Fruit fly (Drosophila melanogaster) whole organism, embryonic: ENCODE results near the gene CG14342.

Experiments used
- Ada2b ChIP-seq: fragments of 200-800 bp; sonication (Bioruptor generic); IDR thresholded peaks from 2 replicates; pipeline ENCODE4 v1.3.6; 2022; ENCODE audit warnings: missing biosample characterization, missing genetic modification characterization
- Atf6 ChIP-seq: fragments of 200-800 bp; sonication (Bioruptor generic); IDR thresholded peaks from 2 replicates; pipeline ENCODE4 v1.3.6; 2022; ENCODE audit warnings: missing biosample characterization, missing genetic modification characterization
- Bgb ChIP-seq: fragments of 200-800 bp; sonication (Bioruptor generic); IDR thresholded peaks from 2 replicates; pipeline ENCODE4 v1.3.6; 2022; ENCODE audit warnings: missing biosample characterization, missing genetic modification characterization; ENCODE audit not compliant: partially characterized antibody
- Bteb2 ChIP-seq: fragments of 200-800 bp; sonication (Bioruptor generic); optimal IDR thresholded peaks from 2 replicates; lab custom pipeline; 2016; ENCODE audit warnings: missing biosample characterization, missing genetic modification characterization
- C15 ChIP-seq: fragments of 200-800 bp; sonication (Bioruptor generic); IDR thresholded peaks from 3 replicates; pipeline ENCODE4 v1.3.6; 2022; ENCODE audit warnings: missing biosample characterization, missing genetic modification characterization
- CG10267 ChIP-seq: fragments of 200-800 bp; sonication (Bioruptor generic); optimal IDR thresholded peaks from 2 replicates; lab custom pipeline; 2018; ENCODE audit warnings: missing biosample characterization, mild to moderate bottlenecking, missing genetic modification characterization, moderate library complexity
- CG11247 ChIP-seq: fragments of 200-800 bp; sonication (Bioruptor generic); IDR thresholded peaks from 2 replicates; pipeline ENCODE4 v1.3.6; 2022; ENCODE audit warnings: missing biosample characterization, missing genetic modification characterization
- CG12299 ChIP-seq: fragments of 200-800 bp; sonication (Bioruptor generic); optimal IDR thresholded peaks from 2 replicates; lab custom pipeline; 2018; ENCODE audit warnings: missing biosample characterization, mild to moderate bottlenecking, missing genetic modification characterization
- CG12659 ChIP-seq: fragments of 200-800 bp; sonication (Bioruptor generic); optimal IDR thresholded peaks from 3 replicates; lab custom pipeline; 2017; ENCODE audit warnings: mild to moderate bottlenecking, missing biosample characterization, missing genetic modification reagents, missing genetic modification characterization
- CG13296 ChIP-seq: fragments of 200-800 bp; sonication (Bioruptor generic); optimal IDR thresholded peaks from 3 replicates; lab custom pipeline; 2018; ENCODE audit warnings: missing biosample characterization, mild to moderate bottlenecking, missing genetic modification characterization
- CG13624 ChIP-seq: fragments of 200-800 bp; sonication (Bioruptor generic); optimal IDR thresholded peaks from 2 replicates; lab custom pipeline; 2016; ENCODE audit warnings: missing biosample characterization, missing genetic modification characterization
- CG14050 ChIP-seq: fragments of 200-800 bp; sonication (Bioruptor generic); IDR thresholded peaks from 3 replicates; pipeline ENCODE4 v1.3.6; 2022; ENCODE audit warnings: missing biosample characterization, missing genetic modification characterization
- CG1529 ChIP-seq: fragments of 200-800 bp; sonication (Bioruptor generic); optimal IDR thresholded peaks from 3 replicates; lab custom pipeline; 2018; ENCODE audit warnings: missing biosample characterization, missing genetic modification characterization
- CG17361 ChIP-seq: fragments of 200-800 bp; sonication (Bioruptor generic); IDR thresholded peaks from 3 replicates; pipeline ENCODE4 v1.3.6; 2022; ENCODE audit warnings: missing biosample characterization, missing genetic modification characterization
- CG31388 ChIP-seq: fragments of 200-800 bp; sonication (Bioruptor generic); optimal IDR thresholded peaks from 2 replicates; lab custom pipeline; 2016; ENCODE audit warnings: missing biosample characterization, missing genetic modification characterization
- CG34422 ChIP-seq: fragments of 200-800 bp; sonication (Bioruptor generic); IDR thresholded peaks from 3 replicates; pipeline ENCODE4 v1.3.6; 2022; ENCODE audit warnings: missing biosample characterization, missing genetic modification characterization
- CG4424 ChIP-seq: fragments of 200-800 bp; sonication (Bioruptor generic); optimal IDR thresholded peaks from 3 replicates; lab custom pipeline; 2016; ENCODE audit warnings: missing biosample characterization, missing genetic modification characterization
- CG7745 ChIP-seq: fragments of 200-800 bp; sonication (Bioruptor generic); optimal IDR thresholded peaks from 2 replicates; lab custom pipeline; 2018; ENCODE audit warnings: missing biosample characterization, mild to moderate bottlenecking, missing genetic modification characterization, moderate library complexity
- CG9932 ChIP-seq: fragments of 200-800 bp; sonication (Bioruptor generic); IDR thresholded peaks from 2 replicates; pipeline ENCODE4 v1.3.6; 2022; ENCODE audit warnings: missing biosample characterization, missing genetic modification characterization
- CkIIα-i1 ChIP-seq: fragments of 200-800 bp; sonication (Bioruptor generic); IDR thresholded peaks from 2 replicates; pipeline ENCODE4 v1.3.6; 2022; ENCODE audit warnings: missing biosample characterization, missing genetic modification characterization
- D19B ChIP-seq: fragments of 200-800 bp; sonication (Bioruptor generic); optimal IDR thresholded peaks from 2 replicates; lab custom pipeline; 2017; ENCODE audit warnings: missing biosample characterization, mild to moderate bottlenecking, missing genetic modification characterization
- Dip2 ChIP-seq: fragments of 200-800 bp; sonication (Bioruptor generic); IDR thresholded peaks from 2 replicates; pipeline ENCODE4 v1.3.6; 2022; ENCODE audit warnings: missing biosample characterization, missing genetic modification characterization
- Elba2 ChIP-seq: fragments of 200-800 bp; sonication (Bioruptor generic); optimal IDR thresholded peaks from 3 replicates; lab custom pipeline; 2016; ENCODE audit warnings: missing biosample characterization, missing genetic modification characterization
- H2.0 ChIP-seq: fragments of 200-800 bp; sonication (Bioruptor generic); IDR thresholded peaks from 2 replicates; pipeline ENCODE4 v1.3.6; 2022; ENCODE audit warnings: missing biosample characterization, missing genetic modification characterization
- Kr ChIP-seq: fragments of 200-800 bp; sonication (Bioruptor generic); optimal IDR thresholded peaks from 2 replicates; lab custom pipeline; 2017; ENCODE audit warnings: missing biosample characterization, mild to moderate bottlenecking, missing genetic modification characterization
- Mad ChIP-seq: fragments of 200-800 bp; sonication (Bioruptor generic); optimal IDR thresholded peaks from 2 replicates; lab custom pipeline; 2016; ENCODE audit warnings: missing biosample characterization, missing genetic modification characterization
- Meics ChIP-seq: fragments of 200-800 bp; sonication (Bioruptor generic); optimal IDR thresholded peaks from 2 replicates; lab custom pipeline; 2017; ENCODE audit warnings: missing biosample characterization, mild to moderate bottlenecking, missing genetic modification characterization
- Nf-YC ChIP-seq: fragments of 200-800 bp; optimal IDR thresholded peaks from 3 replicates; lab custom pipeline; 2019; ENCODE audit warnings: missing biosample characterization, mild to moderate bottlenecking, missing genetic modification characterization, moderate library complexity
- Side ChIP-seq: fragments of 200-800 bp; sonication (Bioruptor generic); optimal IDR thresholded peaks from 2 replicates; lab custom pipeline; 2016; ENCODE audit warnings: missing biosample characterization, missing genetic modification characterization
- Sox102F ChIP-seq: fragments of 200-800 bp; sonication (Bioruptor generic); optimal IDR thresholded peaks from 2 replicates; lab custom pipeline; 2018; ENCODE audit warnings: missing biosample characterization, mild to moderate bottlenecking, missing genetic modification characterization, moderate library complexity
- Trl ChIP-seq, 3 experiments: fragments of >200 bp in 2 of 3; fragments of 200-800 bp in 1 of 3; sonication (Bioruptor generic) in 1 of 3; optimal IDR thresholded peaks; 2 replicates in 1 of 3; 3 replicates in 2 of 3; lab custom pipeline; 2016 to 2017; ENCODE audit warnings: missing biosample characterization in 1 of 3, missing genetic modification characterization in 1 of 3
- amos ChIP-seq: fragments of 200-800 bp; sonication (Bioruptor generic); IDR thresholded peaks from 2 replicates; pipeline ENCODE4 v1.3.6; 2022; ENCODE audit warnings: missing biosample characterization, missing genetic modification characterization; ENCODE audit not compliant: partially characterized antibody
- ato ChIP-seq: fragments of 200-800 bp; sonication (Bioruptor generic); IDR thresholded peaks from 2 replicates; pipeline ENCODE4 v1.3.6; 2022; ENCODE audit warnings: missing biosample characterization, missing genetic modification characterization; ENCODE audit not compliant: partially characterized antibody
- bcd ChIP-seq: fragments of 200-800 bp; sonication (Bioruptor generic); optimal IDR thresholded peaks from 2 replicates; lab custom pipeline; 2017; ENCODE audit warnings: missing biosample characterization, mild to moderate bottlenecking, missing genetic modification characterization
- chm ChIP-seq: fragments of 200-800 bp; sonication (Bioruptor generic); IDR thresholded peaks from 2 replicates; pipeline ENCODE4 v1.3.6; 2022; ENCODE audit warnings: missing biosample characterization, missing genetic modification characterization
- dimm ChIP-seq: fragments of 200-800 bp; sonication (Bioruptor generic); IDR thresholded peaks from 2 replicates; pipeline ENCODE4 v1.3.6; 2022; ENCODE audit warnings: missing biosample characterization, missing genetic modification characterization
- dpn ChIP-seq, 2 experiments: fragments of 200-800 bp; sonication (Bioruptor generic); optimal IDR thresholded peaks; 3 replicates each; lab custom pipeline; 2016; ENCODE audit warnings: missing biosample characterization in 2 of 2, missing genetic modification characterization in 2 of 2
- eve ChIP-seq, 2 experiments: fragments of >200 bp; optimal IDR thresholded peaks; 2 replicates each; lab custom pipeline; 2017; ENCODE audit warnings: missing biosample characterization in 2 of 2, missing genetic modification characterization in 2 of 2
- exex ChIP-seq: fragments of 200-800 bp; sonication (Bioruptor generic); optimal IDR thresholded peaks from 4 replicates; lab custom pipeline; 2018; ENCODE audit warnings: missing biosample characterization, mild to moderate bottlenecking, missing genetic modification characterization, moderate library complexity
- gem ChIP-seq: fragments of 200-800 bp; sonication (Bioruptor generic); optimal IDR thresholded peaks from 2 replicates; lab custom pipeline; 2019; ENCODE audit warnings: missing biosample characterization, mild to moderate bottlenecking, missing genetic modification characterization, moderate library complexity
- inv ChIP-seq: fragments of 200-800 bp; sonication (Bioruptor generic); IDR thresholded peaks from 2 replicates; pipeline ENCODE4 v1.3.6; 2022; ENCODE audit warnings: missing biosample characterization, missing genetic modification characterization; ENCODE audit not compliant: partially characterized antibody
- lov ChIP-seq, 2 experiments: fragments of 200-800 bp in 1 of 2; fragments of >200 bp in 1 of 2; sonication (Bioruptor generic) in 1 of 2; IDR thresholded peaks in 1 of 2; optimal IDR thresholded peaks in 1 of 2; 2 replicates in 1 of 2; 3 replicates in 1 of 2; pipeline versions ENCODE4 v1.3.6 to Lab custom; 2017 to 2022; ENCODE audit warnings: missing biosample characterization in 1 of 2, missing genetic modification characterization in 1 of 2
- pum ChIP-seq: fragments of 200-800 bp; sonication (Bioruptor generic); optimal IDR thresholded peaks from 2 replicates; lab custom pipeline; 2016; ENCODE audit warnings: missing biosample characterization, missing genetic modification characterization
- sc ChIP-seq, 3 experiments: fragments of >200 bp in 2 of 3; fragments of 200-800 bp in 1 of 3; sonication (Bioruptor generic) in 1 of 3; optimal IDR thresholded peaks; 2 replicates in 2 of 3; 3 replicates in 1 of 3; lab custom pipeline; 2017; ENCODE audit warnings: mild to moderate bottlenecking in 1 of 3, missing biosample characterization in 1 of 3, missing genetic modification characterization in 1 of 3, missing genetic modification reagents in 1 of 3
- schlank ChIP-seq: fragments of 200-800 bp; sonication (Bioruptor generic); optimal IDR thresholded peaks from 2 replicates; lab custom pipeline; 2018; ENCODE audit warnings: missing biosample characterization, mild to moderate bottlenecking, missing genetic modification characterization
- scrt ChIP-seq: fragments of 200-800 bp; sonication (Bioruptor generic); optimal IDR thresholded peaks from 2 replicates; lab custom pipeline; 2018; ENCODE audit warnings: missing biosample characterization, mild to moderate bottlenecking, missing genetic modification characterization, moderate library complexity
- sens-2 ChIP-seq: fragments of 200-800 bp; sonication (Bioruptor generic); IDR thresholded peaks from 2 replicates; pipeline ENCODE4 v1.3.6; 2022; ENCODE audit warnings: missing biosample characterization, missing genetic modification characterization
- sisA ChIP-seq: fragments of 200-800 bp; sonication (Bioruptor generic); IDR thresholded peaks from 2 replicates; pipeline ENCODE4 v1.3.6; 2022; ENCODE audit warnings: missing biosample characterization, missing genetic modification characterization
- tgo ChIP-seq: fragments of 200-800 bp; sonication (Bioruptor generic); IDR thresholded peaks from 3 replicates; pipeline ENCODE4 v1.3.6; 2022; ENCODE audit warnings: missing biosample characterization, missing genetic modification characterization

The CG14342 gene

DNA sequence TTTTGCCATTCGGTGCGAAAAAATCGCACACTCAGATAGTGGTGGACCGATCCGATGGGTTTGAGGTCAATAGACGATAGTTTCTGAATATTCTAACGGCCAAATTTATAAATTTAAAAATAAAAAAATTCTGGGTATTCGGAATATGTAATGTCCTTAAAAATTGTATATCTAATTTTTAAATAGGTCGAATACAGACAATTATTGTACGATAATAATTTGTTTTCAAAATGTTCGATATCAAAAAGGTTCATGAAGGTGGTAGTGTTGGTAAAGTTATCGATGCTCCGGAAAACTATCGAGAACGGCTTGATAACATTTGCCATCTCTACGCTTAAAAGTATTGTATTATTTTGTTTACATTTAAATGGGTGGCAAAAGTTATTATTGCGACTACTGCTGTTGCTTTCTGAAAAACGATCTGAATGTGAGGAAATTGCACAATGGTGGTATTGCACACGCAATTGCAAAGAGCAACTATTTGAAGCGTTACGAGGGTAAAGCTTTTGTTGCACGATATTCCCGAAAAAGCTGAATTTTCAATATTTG, 34.1 kb upstream of the CG14342 start, which contains the start of the genes CG31922 and Plap (continued):
- TF ChIP-seq exex (tag; lab: Kevin White, UChicago) = no peak
- no peak for TF ChIP-seq dimm (GFP tag; lab: Robert Waterston, UW)
- peak; percentile 49 for TF ChIP-seq CG13296 (GFP tag; lab: Kevin White, UChicago)
- TF ChIP-seq scrt (GFP tag; lab: Kevin White, UChicago) = no peak
- no peak for TF ChIP-seq lov (optimal IDR thresholded peaks at IDR 0.05; lab: Kevin White, UChicago)
- TF ChIP-seq lov (GFP tag; IDR thresholded peaks at IDR 0.05; lab: Robert Waterston, UW) = no peak
- TF ChIP-seq Bgb = peak; percentile 81
- TF ChIP-seq CG14050 (GFP tag; lab: Robert Waterston, UW) = no peak
- TF ChIP-seq C15 = no peak
- TF ChIP-seq Bteb2 (GFP tag; lab: Kevin White, UChicago) = peak; percentile 56
- peak; percentile 98 for TF ChIP-seq CG10267 (tag; lab: Kevin White, UChicago)
- no peak for TF ChIP-seq sisA (GFP tag; lab: Robert Waterston, UW)
- no peak for TF ChIP-seq schlank
- no peak for TF ChIP-seq Dip2 (GFP tag; lab: Robert Waterston, UW)
- TF ChIP-seq tgo (GFP tag; lab: Robert Waterston, UW) = peak; percentile 61; the same call in 1 of the 3 replicates
- TF ChIP-seq Atf6 (GFP tag; lab: Robert Waterston, UW) = peak; percentile 60; the same call in 1 of the 2 replicates
- TF ChIP-seq CG31388 (GFP tag; lab: Kevin White, UChicago) = no peak
- TF ChIP-seq Ada2b (GFP tag; lab: Robert Waterston, UW) = no peak
- no peak for TF ChIP-seq Sox102F (GFP tag; lab: Kevin White, UChicago)
- TF ChIP-seq sc (optimal IDR thresholded peaks at IDR 0.05; lab: Kevin White, UChicago) = no peak
- no peak for TF ChIP-seq sc (GFP tag; optimal IDR thresholded peaks at IDR 0.05; lab: Kevin White, UChicago)
- peak; percentile 58 for TF ChIP-seq Side (GFP tag; lab: Kevin White, UChicago)
- TF ChIP-seq Nf-YC = peak; percentile 72
- no peak for TF ChIP-seq CG11247
- TF ChIP-seq CG7745 (tag; lab: Kevin White, UChicago) = no peak
- no peak for TF ChIP-seq D19B
- no peak for TF ChIP-seq Elba2 (GFP tag; lab: Kevin White, UChicago)
- TF ChIP-seq inv (GFP tag; lab: Robert Waterston, UW) = peak; percentile 91
- no peak for TF ChIP-seq Kr (GFP tag; lab: Kevin White, UChicago)
- peak; percentile 53 for TF ChIP-seq CG12299 (tag; lab: Kevin White, UChicago)
- TF ChIP-seq CG9932 (GFP tag; lab: Robert Waterston, UW) = peak; percentile 89
- TF ChIP-seq pum (GFP tag; lab: Kevin White, UChicago) = peak; percentile 74
- TF ChIP-seq Meics = peak; percentile 58
- peak; percentile 48 for TF ChIP-seq H2.0 (GFP tag; lab: Robert Waterston, UW)
- peak; percentile 63 for TF ChIP-seq bcd (GFP tag; lab: Kevin White, UChicago)
- TF ChIP-seq ato = peak; percentile 53
- peak; percentile 77 for TF ChIP-seq CG17361
- TF ChIP-seq Trl (optimal IDR thresholded peaks at IDR 0.05; lab: Kevin White, UChicago) = no peak
- TF ChIP-seq Trl (GFP tag; optimal IDR thresholded peaks at IDR 0.05; lab: Kevin White, UChicago) = peak; percentile 45
- TF ChIP-seq CG34422 = no peak
- no peak for TF ChIP-seq CG1529 (GFP tag; lab: Kevin White, UChicago)
- peak; percentile 71 to 79 for TF ChIP-seq dpn (GFP tag; optimal IDR thresholded peaks at IDR 0.05; lab: Kevin White, UChicago)
- TF ChIP-seq amos (GFP tag; lab: Robert Waterston, UW) = peak; percentile 82; the same call in 1 of the 2 replicates
- TF ChIP-seq CG4424 (GFP tag; lab: Kevin White, UChicago) = peak; percentile 77
- peak; percentile 70 for TF ChIP-seq Mad (GFP tag; lab: Kevin White, UChicago)
- peak; percentile 82 for TF ChIP-seq CG12659
- TF ChIP-seq CkIIα-i1 = no peak
- TF ChIP-seq CG13624 (GFP tag; lab: Kevin White, UChicago) = peak; percentile 81
- no peak for TF ChIP-seq gem (tag; lab: Kevin White, UChicago)
- TF ChIP-seq sens-2 (GFP tag; lab: Robert Waterston, UW) = no peak
- TF ChIP-seq chm = no peak
- no peak for TF ChIP-seq eve (GFP tag; optimal IDR thresholded peaks at IDR 0.05; lab: Kevin White, UChicago)
